Worm (Caenorhabditis elegans) whole organism, late embryonic: ENCODE data around the gene ntl-2.

Experiments
- T23F11.4 ChIP-seq: fragments of 200-800 bp; sonication (Bioruptor generic); optimal IDR thresholded peaks from 2 replicates; lab custom pipeline; 2018; ENCODE audit warnings: mild to moderate bottlenecking, missing genetic modification characterization, missing compliant biosample characterization
- ama-1 ChIP-seq: fragments of 150-350 bp; optimal IDR thresholded peaks from 2 replicates; lab custom pipeline; 2014
- ceh-19 ChIP-seq: fragments of 200-800 bp; sonication (Bioruptor generic); optimal IDR thresholded peaks from 2 replicates; lab custom pipeline; 2018; ENCODE audit warnings: mild to moderate bottlenecking, missing genetic modification characterization, missing compliant biosample characterization
- dve-1 ChIP-seq: sonication (generic microtip); optimal IDR thresholded peaks from 2 replicates; lab custom pipeline; 2017; ENCODE audit warnings: antibody characterized with exemption, mild to moderate bottlenecking, missing genetic modification characterization, missing compliant biosample characterization
- elt-4 ChIP-seq: sonication (generic microtip); optimal IDR thresholded peaks from 2 replicates; lab custom pipeline; 2016; ENCODE audit warnings: missing genetic modification characterization, missing compliant biosample characterization
- ets-4 ChIP-seq: sonication (generic microtip); optimal IDR thresholded peaks from 2 replicates; lab custom pipeline; 2016; ENCODE audit warnings: missing genetic modification characterization, missing compliant biosample characterization
- fkh-10 ChIP-seq: fragments of 150-350 bp; optimal IDR thresholded peaks from 2 replicates; lab custom pipeline; 2014; ENCODE audit warnings: missing biosample characterization, missing genetic modification reagents, missing genetic modification characterization
- hlh-8 ChIP-seq: sonication (generic microtip); optimal IDR thresholded peaks from 2 replicates; lab custom pipeline; 2016; ENCODE audit warnings: missing genotype, missing genetic modification characterization, missing compliant biosample characterization
- nhr-11 ChIP-seq: fragments of 150-350 bp; optimal IDR thresholded peaks from 2 replicates; lab custom pipeline; 2014; ENCODE audit warnings: missing biosample characterization, missing genetic modification characterization
- odd-2 ChIP-seq: sonication (generic microtip); optimal IDR thresholded peaks from 2 replicates; lab custom pipeline; 2017; ENCODE audit warnings: antibody characterized with exemption, mild to moderate bottlenecking, missing genetic modification characterization, missing compliant biosample characterization
- pha-4 ChIP-seq: fragments of 150-350 bp; optimal IDR thresholded peaks from 2 replicates; lab custom pipeline; 2018; ENCODE audit warnings: missing biosample characterization, missing genetic modification reagents, missing genetic modification characterization
- pqm-1 ChIP-seq: sonication (generic microtip); optimal IDR thresholded peaks from 2 replicates; lab custom pipeline; 2016; ENCODE audit warnings: missing genetic modification characterization, missing compliant biosample characterization
- sdc-2 ChIP-seq: sonication (generic microtip); optimal IDR thresholded peaks from 2 replicates; lab custom pipeline; 2016; ENCODE audit warnings: missing genotype, missing genetic modification characterization, missing compliant biosample characterization
- tbx-2 ChIP-seq: sonication (generic microtip); optimal IDR thresholded peaks from 2 replicates; lab custom pipeline; 2016; ENCODE audit warnings: missing genetic modification characterization, missing compliant biosample characterization

ce11 chrII:4417333-4417732, 41.1 kb upstream of the ntl-2 start, which contains the start of gene sod-5:
- TF ChIP-seq pqm-1 (tag; lab: Kevin White, UChicago) = no peak
- TF ChIP-seq ceh-19 = no peak
- TF ChIP-seq tbx-2 (tag; lab: Kevin White, UChicago) = no peak
- TF ChIP-seq hlh-8 (tag; lab: Kevin White, UChicago) = no peak
- no peak for TF ChIP-seq fkh-10
- no peak for TF ChIP-seq odd-2 (tag; lab: Kevin White, UChicago)
- TF ChIP-seq elt-4 (tag; lab: Kevin White, UChicago) = no peak
- TF ChIP-seq dve-1 (tag; lab: Kevin White, UChicago) = no peak
- TF ChIP-seq ets-4 = no peak
- TF ChIP-seq sdc-2 (tag; lab: Kevin White, UChicago) = no peak
- no peak for TF ChIP-seq pha-4 (tag; lab: Kevin White, UChicago)
- no peak for TF ChIP-seq ama-1
- no peak for TF ChIP-seq T23F11.4
- no peak for TF ChIP-seq nhr-11
